Fruit fly (Drosophila melanogaster): ENCODE measurements around the gene tos.

dm6 chr2L:18645468-18645867, 36.4 kb downstream of the tos start:
- TF ChIP-seq CrebA (GFP tag; optimal IDR thresholded peaks at IDR 0.05; ENCODE audit: borderline replicate concordance) (no peak), Abd-B (GFP tag; optimal IDR thresholded peaks at IDR 0.05) (no peak), foxo (GFP tag; optimal IDR thresholded peaks at IDR 0.05) (peak in 1 of 2 experiments; percentile 59), tai (GFP tag; optimal IDR thresholded peaks at IDR 0.05) (no peak)

Data from whole organism, wandering third instar larva.